Fruit fly (Drosophila melanogaster): Measurements from ENCODE around the gene Mst87F.

DNA sequence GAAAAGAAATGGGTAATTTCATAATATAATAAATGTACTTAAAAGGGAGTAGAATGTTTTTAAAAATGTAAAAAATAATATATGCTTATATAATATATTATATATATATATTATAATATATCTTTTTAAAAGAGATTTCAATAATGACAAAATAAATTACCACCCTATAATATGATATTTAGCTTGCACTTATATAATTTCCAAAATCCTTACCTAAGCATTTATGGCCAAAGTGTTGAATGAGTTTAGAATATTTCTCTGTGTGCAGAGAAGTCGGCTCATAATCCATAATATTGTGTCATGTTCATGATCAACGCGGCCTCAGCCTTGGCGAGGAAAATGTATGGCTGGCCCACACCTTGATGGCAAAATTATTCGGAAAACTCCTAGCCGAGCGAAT lies 39.6 kb downstream of the Mst87F start:
- TF ChIP-seq Mnt (GFP tag; optimal IDR thresholded peaks at IDR 0.05) = no peak
- no peak for TF ChIP-seq kay (GFP tag; ENCODE audit: borderline replicate concordance)
- no peak for TF ChIP-seq pad (GFP tag; optimal IDR thresholded peaks at IDR 0.05)
- no peak for TF ChIP-seq CG7045 (GFP tag; optimal IDR thresholded peaks at IDR 0.05)
- no peak for TF ChIP-seq cnc (optimal IDR thresholded peaks at IDR 0.05)
- no peak for TF ChIP-seq CG12768 (GFP tag; optimal IDR thresholded peaks at IDR 0.05)
- no peak for TF ChIP-seq ovo (GFP tag; optimal IDR thresholded peaks at IDR 0.05)
